Fruit fly (Drosophila melanogaster): Measurements from ENCODE around the gene mura.

Gene mura

DNA sequence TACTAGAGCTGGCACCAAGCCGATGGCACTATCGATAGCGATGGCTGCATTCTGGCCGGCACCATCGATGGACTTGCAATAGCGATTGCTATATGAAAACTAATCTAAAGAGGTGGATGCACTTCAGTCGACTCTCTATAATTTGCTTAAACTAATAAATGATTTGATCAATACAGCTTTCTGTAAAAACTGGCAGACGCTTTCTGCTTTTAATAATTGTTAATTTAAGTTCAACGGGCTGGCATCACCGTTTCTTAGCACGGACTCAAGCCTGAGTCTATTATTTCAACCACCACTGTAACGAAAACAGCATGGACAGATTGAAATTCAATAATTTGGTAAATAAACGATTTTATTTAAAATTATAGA lies 38.6 kb downstream of the mura start, which contains the start of the genes Ras85D and Rlb1 (continued):
- TF ChIP-seq CG2202 (tag; optimal IDR thresholded peaks at IDR 0.05) (peak; percentile 17), Ada2b (GFP tag; IDR thresholded peaks at IDR 0.05) (no peak), CG11398 (GFP tag; optimal IDR thresholded peaks at IDR 0.05) (peak; percentile 38), Xbp1 (GFP tag; optimal IDR thresholded peaks at IDR 0.05) (peak; percentile 84), CG7556 (GFP tag; optimal IDR thresholded peaks at IDR 0.05) (peak; percentile 37), HLH4C (GFP tag; IDR thresholded peaks at IDR 0.05; ENCODE audit: partially characterized antibody) (no peak), slou (GFP tag; optimal IDR thresholded peaks at IDR 0.05) (peak; percentile 37), CG16813 (GFP tag; IDR thresholded peaks at IDR 0.05; ENCODE audit: partially characterized antibody) (no peak), Mad (GFP tag; optimal IDR thresholded peaks at IDR 0.05) (peak; percentile 68), cad (GFP tag; optimal IDR thresholded peaks at IDR 0.05) (no peak), CG13296 (GFP tag; optimal IDR thresholded peaks at IDR 0.05) (peak; percentile 52), gsb (GFP tag; IDR thresholded peaks at IDR 0.05) (no peak), CrebB (tag; optimal IDR thresholded peaks at IDR 0.05) (peak; percentile 62), CG6272 (GFP tag; IDR thresholded peaks at IDR 0.05) (peak; percentile 78), Hand (GFP tag; optimal IDR thresholded peaks at IDR 0.05) (no peak), pan (optimal IDR thresholded peaks at IDR 0.05) (no peak), pan (GFP tag; optimal IDR thresholded peaks at IDR 0.05 in 1 of 2, IDR thresholded peaks at IDR 0.05 in 1 of 2) (no peak), ap (GFP tag; IDR thresholded peaks at IDR 0.05) (no peak), psq (GFP tag; optimal IDR thresholded peaks at IDR 0.05) (peak; percentile 16), CG17612 (GFP tag; IDR thresholded peaks at IDR 0.05) (no peak), CG4820 (GFP tag; optimal IDR thresholded peaks at IDR 0.05) (peak; percentile 61), CG7372 (GFP tag; IDR thresholded peaks at IDR 0.05) (no peak), CG12219 (GFP tag; optimal IDR thresholded peaks at IDR 0.05) (peak; percentile 27), chif (GFP tag; optimal IDR thresholded peaks at IDR 0.05) (peak; percentile 72 to 74), sob (GFP tag; IDR thresholded peaks at IDR 0.05) (no peak), Blimp-1 (GFP tag; optimal IDR thresholded peaks at IDR 0.05) (no peak), kay (GFP tag; optimal IDR thresholded peaks at IDR 0.05) (peak; percentile 54), Camta (GFP tag; optimal IDR thresholded peaks at IDR 0.05) (peak; percentile 74), Max (GFP tag; optimal IDR thresholded peaks at IDR 0.05) (peak; percentile 89), pita (GFP tag; optimal IDR thresholded peaks at IDR 0.05) (peak; percentile 63), CG6854 (GFP tag; optimal IDR thresholded peaks at IDR 0.05) (no peak), repo (GFP tag; optimal IDR thresholded peaks at IDR 0.05) (peak; percentile 72), CG30431 (GFP tag; optimal IDR thresholded peaks at IDR 0.05) (no peak), HHEX (GFP tag; optimal IDR thresholded peaks at IDR 0.05) (peak; percentile 60), gfzf (GFP tag; optimal IDR thresholded peaks at IDR 0.05) (peak; percentile 40), disco-r (GFP tag; optimal IDR thresholded peaks at IDR 0.05) (no peak), CG14965 (GFP tag; optimal IDR thresholded peaks at IDR 0.05; ENCODE audit: borderline replicate concordance) (no peak), CG3847 (GFP tag; IDR thresholded peaks at IDR 0.05) (no peak), CG15269 (tag; optimal IDR thresholded peaks at IDR 0.05) (peak; percentile 64), CG10147 (GFP tag; optimal IDR thresholded peaks at IDR 0.05) (peak; percentile 70), CG7987 (GFP tag; optimal IDR thresholded peaks at IDR 0.05) (peak; percentile 45), Dp (GFP tag; optimal IDR thresholded peaks at IDR 0.05) (peak; percentile 33), dmrt99B (tag; optimal IDR thresholded peaks at IDR 0.05) (no peak), fd96Cb (tag; optimal IDR thresholded peaks at IDR 0.05) (peak; percentile 21), CG17829 (tag; optimal IDR thresholded peaks at IDR 0.05) (peak; percentile 73), Lim3 (GFP tag; IDR thresholded peaks at IDR 0.05) (no peak), Jarid2 (GFP tag; optimal IDR thresholded peaks at IDR 0.05) (no peak), CG2875 (GFP tag; optimal IDR thresholded peaks at IDR 0.05) (peak; percentile 4), tap (tag; optimal IDR thresholded peaks at IDR 0.05) (peak; percentile 13), CG5953 (GFP tag; IDR thresholded peaks at IDR 0.05) (no peak), CG11247 (GFP tag; IDR thresholded peaks at IDR 0.05) (no peak), inv (GFP tag; IDR thresholded peaks at IDR 0.05; ENCODE audit: partially characterized antibody) (no peak)
